Worm (Caenorhabditis elegans) whole organism, late embryonic: ENCODE measurements around the gene C15F1.5.

Source experiments
- ceh-24 ChIP-seq: sonication (generic microtip); optimal IDR thresholded peaks from 2 replicates; lab custom pipeline; 2016; ENCODE audit warnings: mild to moderate bottlenecking, missing genetic modification characterization, missing compliant biosample characterization
- che-1 ChIP-seq: sonication (generic microtip); optimal IDR thresholded peaks from 2 replicates; lab custom pipeline; 2016; ENCODE audit warnings: mild to moderate bottlenecking, missing genetic modification characterization, missing compliant biosample characterization
- dmd-4 ChIP-seq: sonication (generic microtip); optimal IDR thresholded peaks from 2 replicates; lab custom pipeline; 2016; ENCODE audit warnings: borderline replicate concordance, missing genetic modification characterization, missing compliant biosample characterization
- elt-2 ChIP-seq: sonication (generic microtip); optimal IDR thresholded peaks from 2 replicates; lab custom pipeline; 2016; ENCODE audit warnings: missing genetic modification reagents, missing genetic modification characterization, missing compliant biosample characterization
- hlh-13 ChIP-seq: fragments of 200-800 bp; sonication (Bioruptor generic); optimal IDR thresholded peaks from 2 replicates; lab custom pipeline; 2018; ENCODE audit warnings: mild to moderate bottlenecking, missing genetic modification characterization, missing compliant biosample characterization
- madf-2 ChIP-seq: sonication (generic microtip); optimal IDR thresholded peaks from 2 replicates; lab custom pipeline; 2017; ENCODE audit warnings: missing genetic modification characterization, missing compliant biosample characterization
- pha-4 ChIP-seq: fragments of 150-350 bp; optimal IDR thresholded peaks from 2 replicates; lab custom pipeline; 2018; ENCODE audit warnings: missing biosample characterization, missing genetic modification reagents, missing genetic modification characterization
- tbx-2 ChIP-seq: sonication (generic microtip); optimal IDR thresholded peaks from 2 replicates; lab custom pipeline; 2016; ENCODE audit warnings: missing genetic modification characterization, missing compliant biosample characterization

- no peak for TF ChIP-seq hlh-13 (GFP tag; lab: Kevin White, UChicago)
- TF ChIP-seq madf-2 (tag; lab: Kevin White, UChicago), result no peak
- TF ChIP-seq che-1 (tag; lab: Kevin White, UChicago), result no peak
- no peak for TF ChIP-seq pha-4 (tag; lab: Kevin White, UChicago)
- TF ChIP-seq elt-2 (tag; lab: Kevin White, UChicago), result no peak
- TF ChIP-seq tbx-2 (tag; lab: Kevin White, UChicago), result no peak
- no peak for TF ChIP-seq dmd-4 (tag; lab: Kevin White, UChicago)
- no peak for TF ChIP-seq ceh-24 (tag; lab: Kevin White, UChicago)
These were observed at the start of gene C15F1.5 for ce11 chrII:6970515-6970914.
